Fruit fly (Drosophila melanogaster) whole organism, wandering third instar larva: ENCODE measurements around the gene CG9698.

Experiments
- Abd-B ChIP-seq: fragments of >200 bp; optimal IDR thresholded peaks from 2 replicates; lab custom pipeline; 2017; ENCODE audit warnings: missing biosample characterization, missing genetic modification characterization
- CG9705 ChIP-seq: fragments of 200-800 bp; sonication (Bioruptor generic); optimal IDR thresholded peaks from 2 replicates; lab custom pipeline; 2018; ENCODE audit warnings: missing biosample characterization, mild to moderate bottlenecking, missing genetic modification characterization
- CrebA ChIP-seq: fragments of 200-800 bp; sonication (Bioruptor generic); optimal IDR thresholded peaks from 2 replicates; lab custom pipeline; 2016; ENCODE audit warnings: missing biosample characterization, mild to moderate bottlenecking, missing genetic modification characterization, borderline replicate concordance
- OdsH ChIP-seq: fragments of 200-800 bp; sonication (Bioruptor generic); optimal IDR thresholded peaks from 2 replicates; lab custom pipeline; 2016; ENCODE audit warnings: missing biosample characterization, mild to moderate bottlenecking, missing genetic modification characterization
- br ChIP-seq: fragments of 200-800 bp; sonication (Bioruptor generic); optimal IDR thresholded peaks from 2 replicates; lab custom pipeline; 2016; ENCODE audit warnings: missing biosample characterization, missing genetic modification characterization
- ey ChIP-seq: fragments of 200-800 bp; sonication (Bioruptor generic); optimal IDR thresholded peaks from 2 replicates; lab custom pipeline; 2016; ENCODE audit warnings: missing biosample characterization, missing genetic modification characterization
- jim ChIP-seq: fragments of 175-275, 200-325 bp; sonication (Bioruptor generic); optimal IDR thresholded peaks from 2 replicates; lab custom pipeline; 2016; ENCODE audit warnings: missing biosample characterization, mild to moderate bottlenecking, missing genetic modification characterization
- lola ChIP-seq: fragments of >200 bp; optimal IDR thresholded peaks from 2 replicates; lab custom pipeline; 2017; ENCODE audit warnings: missing biosample characterization, missing genetic modification characterization
- pan ChIP-seq: fragments of >200 bp; optimal IDR thresholded peaks from 2 replicates; lab custom pipeline; 2017
- psq ChIP-seq: fragments of 200-800 bp; sonication (Bioruptor generic); optimal IDR thresholded peaks from 3 replicates; lab custom pipeline; 2017; ENCODE audit warnings: missing biosample characterization, mild to moderate bottlenecking, missing genetic modification characterization, moderate library complexity
- usp ChIP-seq: fragments of >200 bp; optimal IDR thresholded peaks from 2 replicates; lab custom pipeline; 2017; ENCODE audit warnings: missing biosample characterization, missing genetic modification characterization

DNA sequence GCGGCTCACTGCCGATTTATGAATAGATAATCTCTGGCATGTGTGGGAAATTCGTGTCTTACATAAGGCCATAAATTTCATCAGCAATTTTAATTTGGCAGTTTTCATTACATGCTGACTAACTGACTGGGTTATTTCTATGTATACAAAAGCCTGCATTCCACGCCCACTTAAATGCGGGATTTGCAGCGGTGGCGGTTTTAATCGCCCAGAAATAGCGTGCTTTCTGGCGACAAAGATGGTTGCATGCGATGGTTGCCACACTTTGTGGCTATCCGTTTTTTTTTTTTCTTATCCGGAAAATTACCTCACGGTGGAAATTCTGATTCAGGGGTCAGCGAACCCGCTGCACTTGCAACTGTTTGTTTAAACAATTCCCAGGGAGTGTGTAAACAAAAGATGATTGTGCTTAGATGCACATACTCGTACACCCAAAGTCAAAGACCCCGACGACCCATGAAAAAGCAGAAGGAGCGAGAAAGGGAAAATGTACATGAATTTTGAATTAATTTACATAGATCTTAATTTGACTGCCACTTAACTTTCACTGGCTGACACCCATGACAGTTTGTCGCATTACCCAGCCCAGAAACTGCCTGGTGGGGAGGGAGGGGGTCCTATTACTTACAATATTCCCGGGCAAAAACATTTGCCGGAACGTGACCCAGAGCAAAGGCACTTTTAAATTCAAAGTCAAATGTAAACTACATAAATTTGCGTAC is 51.8 kb downstream of the CG9698 start:
- no peak for TF ChIP-seq psq (GFP tag; lab: Kevin White, UChicago)
- no peak for TF ChIP-seq OdsH (GFP tag; lab: Kevin White, UChicago)
- no peak for TF ChIP-seq usp (GFP tag; lab: Kevin White, UChicago)
- TF ChIP-seq pan (lab: Kevin White, UChicago), result no peak
- TF ChIP-seq CrebA, result no peak
- TF ChIP-seq jim (GFP tag; lab: Kevin White, UChicago), result no peak
- no peak for TF ChIP-seq lola (GFP tag; lab: Kevin White, UChicago)
- TF ChIP-seq br (GFP tag; lab: Kevin White, UChicago), result no peak
- TF ChIP-seq CG9705 (GFP tag; lab: Kevin White, UChicago), result no peak
- no peak for TF ChIP-seq ey
- no peak for TF ChIP-seq Abd-B (GFP tag; lab: Kevin White, UChicago)
